Worm (Caenorhabditis elegans) whole organism, late embryonic: ENCODE data around the gene Y54G2A.49.
A peak's percentile ranks its signal among the peaks of the same experiment; 100 is the strongest.

Source experiments
- C08G9.2 ChIP-seq: sonication (generic microtip); optimal IDR thresholded peaks from 2 replicates; lab custom pipeline; 2016; ENCODE audit warnings: mild to moderate bottlenecking, missing genetic modification characterization, moderate library complexity, missing compliant biosample characterization
- C38D4.7 ChIP-seq: fragments of 200-800 bp; sonication (Bioruptor generic); optimal IDR thresholded peaks from 2 replicates; lab custom pipeline; 2018; ENCODE audit warnings: mild to moderate bottlenecking, missing genetic modification characterization, moderate library complexity, missing compliant biosample characterization
- F13H6.1 ChIP-seq: sonication (generic microtip); optimal IDR thresholded peaks from 2 replicates; lab custom pipeline; 2016; ENCODE audit warnings: missing genetic modification characterization, missing compliant biosample characterization
- K09A11.1 ChIP-seq: sonication (generic microtip); optimal IDR thresholded peaks from 2 replicates; lab custom pipeline; 2017; ENCODE audit warnings: antibody characterized with exemption, mild to moderate bottlenecking, missing genetic modification characterization, missing compliant biosample characterization; ENCODE audit not compliant: insufficient read depth
- T23F11.4 ChIP-seq: fragments of 200-800 bp; sonication (Bioruptor generic); optimal IDR thresholded peaks from 2 replicates; lab custom pipeline; 2018; ENCODE audit warnings: mild to moderate bottlenecking, missing genetic modification characterization, missing compliant biosample characterization
- ama-1 ChIP-seq: fragments of 150-350 bp; optimal IDR thresholded peaks from 2 replicates; lab custom pipeline; 2014
- ceh-19 ChIP-seq: fragments of 200-800 bp; sonication (Bioruptor generic); optimal IDR thresholded peaks from 2 replicates; lab custom pipeline; 2018; ENCODE audit warnings: mild to moderate bottlenecking, missing genetic modification characterization, missing compliant biosample characterization
- ceh-22 ChIP-seq: sonication (generic microtip); optimal IDR thresholded peaks from 2 replicates; lab custom pipeline; 2017; ENCODE audit warnings: missing biosample characterization, missing genetic modification characterization
- ceh-30 ChIP-seq: fragments of 150-350 bp; optimal IDR thresholded peaks from 2 replicates; lab custom pipeline; 2014; ENCODE audit warnings: missing biosample characterization, missing genetic modification characterization
- ceh-31 ChIP-seq: sonication (generic microtip); optimal IDR thresholded peaks from 2 replicates; lab custom pipeline; 2016; ENCODE audit warnings: missing genetic modification characterization, missing compliant biosample characterization
- ceh-48 ChIP-seq: sonication (generic microtip); optimal IDR thresholded peaks from 2 replicates; lab custom pipeline; 2016; ENCODE audit warnings: missing genetic modification characterization, inconsistent platforms, missing compliant biosample characterization
- ceh-6 ChIP-seq: fragments of 200-800 bp; sonication (Bioruptor generic); optimal IDR thresholded peaks from 2 replicates; lab custom pipeline; 2018; ENCODE audit warnings: mild to moderate bottlenecking, missing genetic modification characterization, missing compliant biosample characterization
- ceh-9 ChIP-seq: sonication (generic microtip); optimal IDR thresholded peaks from 2 replicates; lab custom pipeline; 2016; ENCODE audit warnings: mild to moderate bottlenecking, missing genetic modification characterization, inconsistent platforms, missing compliant biosample characterization
- che-1 ChIP-seq: sonication (generic microtip); optimal IDR thresholded peaks from 2 replicates; lab custom pipeline; 2016; ENCODE audit warnings: mild to moderate bottlenecking, missing genetic modification characterization, missing compliant biosample characterization
- dmd-4 ChIP-seq: sonication (generic microtip); optimal IDR thresholded peaks from 2 replicates; lab custom pipeline; 2016; ENCODE audit warnings: borderline replicate concordance, missing genetic modification characterization, missing compliant biosample characterization
- dve-1 ChIP-seq: sonication (generic microtip); optimal IDR thresholded peaks from 2 replicates; lab custom pipeline; 2017; ENCODE audit warnings: antibody characterized with exemption, mild to moderate bottlenecking, missing genetic modification characterization, missing compliant biosample characterization
- elt-4 ChIP-seq: sonication (generic microtip); optimal IDR thresholded peaks from 2 replicates; lab custom pipeline; 2016; ENCODE audit warnings: missing genetic modification characterization, missing compliant biosample characterization
- ets-4 ChIP-seq: sonication (generic microtip); optimal IDR thresholded peaks from 2 replicates; lab custom pipeline; 2016; ENCODE audit warnings: missing genetic modification characterization, missing compliant biosample characterization
- fax-1 ChIP-seq: sonication (generic microtip); optimal IDR thresholded peaks from 2 replicates; lab custom pipeline; 2016; ENCODE audit warnings: missing genotype, missing genetic modification characterization, missing compliant biosample characterization
- fkh-10 ChIP-seq: fragments of 150-350 bp; optimal IDR thresholded peaks from 2 replicates; lab custom pipeline; 2014; ENCODE audit warnings: missing biosample characterization, missing genetic modification reagents, missing genetic modification characterization
- fkh-6 ChIP-seq: sonication (generic microtip); optimal IDR thresholded peaks from 2 replicates; lab custom pipeline; 2016; ENCODE audit warnings: missing genetic modification characterization, missing compliant biosample characterization
- gmeb-2 ChIP-seq: sonication (generic microtip); optimal IDR thresholded peaks from 2 replicates; lab custom pipeline; 2016; ENCODE audit warnings: missing genetic modification characterization, inconsistent platforms, missing compliant biosample characterization
- hlh-15 ChIP-seq: sonication (generic microtip); optimal IDR thresholded peaks from 2 replicates; lab custom pipeline; 2016; ENCODE audit warnings: missing genetic modification characterization, missing compliant biosample characterization
- hlh-8 ChIP-seq: sonication (generic microtip); optimal IDR thresholded peaks from 2 replicates; lab custom pipeline; 2016; ENCODE audit warnings: missing genotype, missing genetic modification characterization, missing compliant biosample characterization
- lim-6 ChIP-seq: sonication (generic microtip); optimal IDR thresholded peaks from 2 replicates; lab custom pipeline; 2016; ENCODE audit warnings: missing genetic modification characterization, missing compliant biosample characterization
- lin-11 ChIP-seq: fragments of 200-800 bp; sonication (Bioruptor generic); optimal IDR thresholded peaks from 2 replicates; lab custom pipeline; 2018; ENCODE audit warnings: mild to moderate bottlenecking, missing genetic modification characterization, missing compliant biosample characterization
- madf-2 ChIP-seq: sonication (generic microtip); optimal IDR thresholded peaks from 2 replicates; lab custom pipeline; 2017; ENCODE audit warnings: missing genetic modification characterization, missing compliant biosample characterization
- mec-3 ChIP-seq: sonication (generic microtip); optimal IDR thresholded peaks from 2 replicates; lab custom pipeline; 2016; ENCODE audit warnings: borderline replicate concordance, missing genetic modification characterization, missing compliant biosample characterization
- nfya-1 ChIP-seq: sonication (generic microtip); optimal IDR thresholded peaks from 2 replicates; lab custom pipeline; 2017; ENCODE audit warnings: missing genetic modification characterization, mild to moderate bottlenecking, missing compliant biosample characterization, antibody characterized with exemption, moderate library complexity
- nhr-232 ChIP-seq: sonication (generic microtip); optimal IDR thresholded peaks from 2 replicates; lab custom pipeline; 2016; ENCODE audit warnings: missing genetic modification characterization, missing compliant biosample characterization
- npax-4 ChIP-seq: sonication (generic microtip); optimal IDR thresholded peaks from 2 replicates; lab custom pipeline; 2016; ENCODE audit warnings: missing genetic modification characterization, missing compliant biosample characterization
- pag-3 ChIP-seq: sonication (generic microtip); optimal IDR thresholded peaks from 2 replicates; lab custom pipeline; 2016; ENCODE audit warnings: missing compliant biosample characterization, missing genetic modification characterization, borderline replicate concordance
- pat-9 ChIP-seq: fragments of 200-800 bp; sonication (Bioruptor generic); optimal IDR thresholded peaks from 2 replicates; lab custom pipeline; 2018; ENCODE audit warnings: mild to moderate bottlenecking, missing genetic modification characterization, moderate library complexity, missing compliant biosample characterization
- pax-1 ChIP-seq: fragments of 150-350 bp; optimal IDR thresholded peaks from 2 replicates; lab custom pipeline; 2014; ENCODE audit warnings: missing biosample characterization, missing genetic modification characterization
- pha-2 ChIP-seq: sonication (generic microtip); optimal IDR thresholded peaks from 2 replicates; lab custom pipeline; 2017; ENCODE audit warnings: mild to moderate bottlenecking, missing genetic modification characterization, missing compliant biosample characterization
- pros-1 ChIP-seq: fragments of 150-350 bp; optimal IDR thresholded peaks from 2 replicates; lab custom pipeline; 2014; ENCODE audit warnings: missing biosample characterization, missing genetic modification reagents, missing genetic modification characterization
- ref-2 ChIP-seq: sonication (generic microtip); optimal IDR thresholded peaks from 2 replicates; lab custom pipeline; 2016; ENCODE audit warnings: missing genetic modification characterization, missing compliant biosample characterization
- sdc-2 ChIP-seq: sonication (generic microtip); optimal IDR thresholded peaks from 2 replicates; lab custom pipeline; 2016; ENCODE audit warnings: missing genotype, missing genetic modification characterization, missing compliant biosample characterization
- sox-4 ChIP-seq: sonication (generic microtip); optimal IDR thresholded peaks from 2 replicates; lab custom pipeline; 2017; ENCODE audit warnings: mild to moderate bottlenecking, missing genetic modification characterization, inconsistent platforms, missing compliant biosample characterization
- tbx-2 ChIP-seq: sonication (generic microtip); optimal IDR thresholded peaks from 2 replicates; lab custom pipeline; 2016; ENCODE audit warnings: missing genetic modification characterization, missing compliant biosample characterization
- ttx-3 ChIP-seq: sonication (generic microtip); optimal IDR thresholded peaks from 2 replicates; lab custom pipeline; 2016; ENCODE audit warnings: missing genetic modification reagents, missing genetic modification characterization, missing compliant biosample characterization
- unc-42 ChIP-seq: sonication (generic microtip); optimal IDR thresholded peaks from 2 replicates; lab custom pipeline; 2016; ENCODE audit warnings: missing genotype, missing genetic modification characterization, missing compliant biosample characterization
- unc-55 ChIP-seq: sonication (generic microtip); optimal IDR thresholded peaks from 2 replicates; lab custom pipeline; 2017; ENCODE audit warnings: missing biosample characterization, missing genetic modification reagents, missing genetic modification characterization
- unc-86 ChIP-seq: sonication (generic microtip); optimal IDR thresholded peaks from 2 replicates; lab custom pipeline; 2016; ENCODE audit warnings: missing genetic modification characterization, missing compliant biosample characterization
- zip-5 ChIP-seq: sonication (generic microtip); optimal IDR thresholded peaks from 2 replicates; lab custom pipeline; 2016; ENCODE audit warnings: missing genetic modification characterization, missing compliant biosample characterization
- ztf-16 ChIP-seq: sonication (generic microtip); optimal IDR thresholded peaks from 2 replicates; lab custom pipeline; 2017; ENCODE audit warnings: missing genetic modification characterization, missing compliant biosample characterization

Y54G2A.49 gene

ce11 chrIV:2805525-2805924 is 47.5 kb downstream of the Y54G2A.49 start, which contains the start of gene Y54G2A.45 (continued):
- TF ChIP-seq ceh-30 (tag; lab: Kevin White, UChicago) (no peak), unc-86 (tag; lab: Kevin White, UChicago) (peak; percentile 51), fax-1 (tag; lab: Kevin White, UChicago) (no peak), ceh-31 (tag; lab: Kevin White, UChicago) (no peak), che-1 (peak; percentile 31), ceh-9 (tag; lab: Kevin White, UChicago) (no peak), T23F11.4 (GFP tag; lab: Kevin White, UChicago) (peak; percentile 17), sdc-2 (peak; percentile 66), fkh-6 (tag; lab: Kevin White, UChicago) (no peak), sox-4 (tag; lab: Kevin White, UChicago) (peak; percentile 22), ama-1 (no peak), fkh-10 (GFP tag; lab: Kevin White, UChicago) (no peak), nhr-232 (tag; lab: Kevin White, UChicago) (peak; percentile 47), pat-9 (tag; lab: Kevin White, UChicago) (peak; percentile 39)

ce11 chrIV:2803652-2804051 is 49.4 kb downstream of the Y54G2A.49 start, which contains the start of gene Y54G2A.32:
Gene Y54G2A.32 (plus strand): TSS chrIV:2803952.
- no peak for TF ChIP-seq ceh-30 (tag; lab: Kevin White, UChicago)
- TF ChIP-seq sox-4 (tag; lab: Kevin White, UChicago) = no peak
- no peak for TF ChIP-seq lin-11 (tag; lab: Kevin White, UChicago)
- no peak for TF ChIP-seq ceh-6
- no peak for TF ChIP-seq unc-86 (tag; lab: Kevin White, UChicago)
- TF ChIP-seq ceh-22 (tag; lab: Kevin White, UChicago) = no peak

- TF ChIP-seq ceh-9 (tag; lab: Kevin White, UChicago) = no peak
- TF ChIP-seq ref-2 (tag; lab: Kevin White, UChicago) = no peak
- TF ChIP-seq ama-1 = no peak
- no peak for TF ChIP-seq zip-5 (tag; lab: Kevin White, UChicago)
- no peak for TF ChIP-seq elt-4 (tag; lab: Kevin White, UChicago)
- TF ChIP-seq tbx-2 (tag; lab: Kevin White, UChicago) = peak; percentile 7
- TF ChIP-seq ceh-30 (tag; lab: Kevin White, UChicago) = no peak
- no peak for TF ChIP-seq F13H6.1 (tag; lab: Kevin White, UChicago)
- no peak for TF ChIP-seq ceh-31 (tag; lab: Kevin White, UChicago)
- peak; percentile 38 for TF ChIP-seq ceh-6
- TF ChIP-seq pax-1 (tag; lab: Kevin White, UChicago) = no peak
- no peak for TF ChIP-seq pha-2 (tag; lab: Kevin White, UChicago)
- peak; percentile 14 for TF ChIP-seq gmeb-2 (tag; lab: Kevin White, UChicago)
- peak; percentile 32 for TF ChIP-seq C38D4.7 (GFP tag; lab: Kevin White, UChicago)
- TF ChIP-seq hlh-8 = no peak
- no peak for TF ChIP-seq mec-3
- no peak for TF ChIP-seq K09A11.1
- no peak for TF ChIP-seq fkh-6 (tag; lab: Kevin White, UChicago)
- TF ChIP-seq nfya-1 (tag; lab: Kevin White, UChicago) = no peak
- TF ChIP-seq C08G9.2 (tag; lab: Kevin White, UChicago) = peak; percentile 46
- peak; percentile 29 for TF ChIP-seq nhr-232 (tag; lab: Kevin White, UChicago)
- TF ChIP-seq dve-1 (tag; lab: Kevin White, UChicago) = no peak
- TF ChIP-seq ceh-48 (tag; lab: Kevin White, UChicago) = no peak
- no peak for TF ChIP-seq ztf-16 (tag; lab: Kevin White, UChicago)
- TF ChIP-seq ttx-3 (tag; lab: Kevin White, UChicago) = no peak
- no peak for TF ChIP-seq dmd-4
- TF ChIP-seq hlh-15 (tag; lab: Kevin White, UChicago) = no peak
- no peak for TF ChIP-seq ceh-22 (tag; lab: Kevin White, UChicago)
- TF ChIP-seq lim-6 (tag; lab: Kevin White, UChicago) = no peak
- TF ChIP-seq madf-2 (tag; lab: Kevin White, UChicago) = no peak
- no peak for TF ChIP-seq npax-4 (tag; lab: Kevin White, UChicago)
- TF ChIP-seq pros-1 (tag; lab: Kevin White, UChicago) = no peak
- no peak for TF ChIP-seq pag-3
- TF ChIP-seq che-1 = peak; percentile 4
- TF ChIP-seq unc-55 (GFP tag; lab: Kevin White, UChicago) = no peak
- TF ChIP-seq lin-11 (tag; lab: Kevin White, UChicago) = no peak
- no peak for TF ChIP-seq ceh-19 (GFP tag; lab: Kevin White, UChicago)
- TF ChIP-seq fax-1 (tag; lab: Kevin White, UChicago) = no peak
- no peak for TF ChIP-seq pat-9 (tag; lab: Kevin White, UChicago)
- TF ChIP-seq T23F11.4 (GFP tag; lab: Kevin White, UChicago) = no peak
- no peak for TF ChIP-seq unc-42 (tag; lab: Kevin White, UChicago)
- no peak for TF ChIP-seq unc-86 (tag; lab: Kevin White, UChicago)
- TF ChIP-seq ets-4 (tag; lab: Kevin White, UChicago) = no peak
Measured at ce11 chrIV:2802193-2802592, 50.9 kb downstream of the Y54G2A.49 start.
